Worm (Caenorhabditis elegans): Measurements from ENCODE around the gene ZC404.2.

DNA sequence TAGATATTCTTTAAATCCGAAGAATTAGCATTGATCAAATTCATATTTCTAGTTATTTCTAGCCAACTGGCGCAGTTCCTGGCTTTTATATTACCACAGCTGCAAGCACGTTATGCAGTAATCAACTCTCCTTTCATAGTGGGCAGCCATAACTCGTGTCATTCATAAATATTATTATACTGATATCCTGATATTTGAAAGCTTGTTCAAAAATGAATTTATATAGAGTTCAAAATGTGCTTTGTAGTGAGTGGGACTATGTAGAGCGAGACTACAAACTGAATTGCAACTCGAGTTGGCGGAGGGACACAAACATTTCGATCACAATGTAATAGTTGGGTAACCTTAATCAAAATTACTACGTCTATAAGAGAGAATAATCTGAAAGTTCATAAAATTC is 16.1 kb upstream of the ZC404.2 start, which contains the start of gene srh-30:
- TF ChIP-seq tbx-2 (tag; optimal IDR thresholded peaks at IDR 0.05) (no peak), C08G9.2 (tag; optimal IDR thresholded peaks at IDR 0.05) (no peak), Y22D7AL.16 (tag; optimal IDR thresholded peaks at IDR 0.05) (no peak), unc-86 (tag; optimal IDR thresholded peaks at IDR 0.05) (no peak), nfya-1 (tag; optimal IDR thresholded peaks at IDR 0.05) (no peak), madf-2 (tag; optimal IDR thresholded peaks at IDR 0.05) (no peak), ref-2 (tag; optimal IDR thresholded peaks at IDR 0.05) (no peak)

Measured in whole organism, late embryonic.